Fruit fly (Drosophila melanogaster) whole organism, prepupa: Measurements from ENCODE around the gene SNRPG.

Source experiments
- Blimp-1 ChIP-seq: fragments of 200-800 bp; sonication (Bioruptor generic); optimal IDR thresholded peaks from 3 replicates; lab custom pipeline; 2017; ENCODE audit warnings: missing biosample characterization, missing genetic modification characterization, mild to moderate bottlenecking, moderate library complexity, missing genetic modification reagents
- CG10631 ChIP-seq: fragments of 200-800 bp; sonication (Bioruptor generic); optimal IDR thresholded peaks from 2 replicates; lab custom pipeline; 2016; ENCODE audit warnings: missing biosample characterization, missing genetic modification characterization
- CG15336 ChIP-seq: fragments of 200-800 bp; sonication (Bioruptor generic); IDR thresholded peaks from 2 replicates; pipeline ENCODE4 v1.3.6; 2022; ENCODE audit warnings: missing biosample characterization, missing genetic modification characterization
- CG1621 ChIP-seq: fragments of 200-800 bp; sonication (Bioruptor generic); optimal IDR thresholded peaks from 3 replicates; lab custom pipeline; 2018; ENCODE audit warnings: missing biosample characterization, mild to moderate bottlenecking, missing genetic modification characterization
- CG16779 ChIP-seq: fragments of 200-800 bp; sonication (Bioruptor generic); optimal IDR thresholded peaks from 3 replicates; lab custom pipeline; 2017; ENCODE audit warnings: missing biosample characterization, mild to moderate bottlenecking, missing genetic modification characterization
- CG3032 ChIP-seq: fragments of 200-800 bp; optimal IDR thresholded peaks from 2 replicates; lab custom pipeline; 2019; ENCODE audit warnings: missing biosample characterization, mild to moderate bottlenecking, missing genetic modification characterization, moderate library complexity
- CG32006 ChIP-seq: fragments of 200-800 bp; sonication (Bioruptor generic); optimal IDR thresholded peaks from 3 replicates; lab custom pipeline; 2017; ENCODE audit warnings: missing biosample characterization, mild to moderate bottlenecking, missing genetic modification characterization
- CG34406 ChIP-seq: fragments of 200-800 bp; sonication (Bioruptor generic); optimal IDR thresholded peaks from 3 replicates; lab custom pipeline; 2016; ENCODE audit warnings: missing biosample characterization, missing genetic modification characterization
- CG3919 ChIP-seq: fragments of 200-800 bp; sonication (Bioruptor generic); optimal IDR thresholded peaks from 3 replicates; lab custom pipeline; 2016; ENCODE audit warnings: missing biosample characterization, missing genetic modification characterization
- CG4318 ChIP-seq: fragments of 200-800 bp; sonication (Bioruptor generic); optimal IDR thresholded peaks from 3 replicates; lab custom pipeline; 2017; ENCODE audit warnings: missing biosample characterization, mild to moderate bottlenecking, missing genetic modification characterization
- CG6163 ChIP-seq: fragments of 200-800 bp; sonication (Bioruptor generic); IDR thresholded peaks from 3 replicates; pipeline ENCODE4 v1.3.6; 2022; ENCODE audit warnings: missing biosample characterization, missing genetic modification characterization
- CG6276 ChIP-seq: fragments of 200-800 bp; sonication (Bioruptor generic); optimal IDR thresholded peaks from 2 replicates; lab custom pipeline; 2017; ENCODE audit warnings: missing biosample characterization, mild to moderate bottlenecking, missing genetic modification characterization
- CG6808 ChIP-seq: fragments of 200-800 bp; sonication (Bioruptor generic); optimal IDR thresholded peaks from 3 replicates; lab custom pipeline; 2017; ENCODE audit warnings: missing biosample characterization, missing genetic modification characterization, mild to moderate bottlenecking, moderate library complexity, missing genetic modification reagents
- CG6854 ChIP-seq: fragments of 200-800 bp; sonication (Bioruptor generic); optimal IDR thresholded peaks from 2 replicates; lab custom pipeline; 2017; ENCODE audit warnings: missing biosample characterization, mild to moderate bottlenecking, missing genetic modification characterization
- CG7368 ChIP-seq: fragments of 200-800 bp; sonication (Bioruptor generic); optimal IDR thresholded peaks from 3 replicates; lab custom pipeline; 2016; ENCODE audit warnings: missing biosample characterization, missing genetic modification characterization
- CG8119 ChIP-seq: fragments of 200-800 bp; sonication (Bioruptor generic); IDR thresholded peaks from 3 replicates; pipeline ENCODE4 v1.3.6; 2022; ENCODE audit warnings: missing biosample characterization, missing genetic modification characterization
- CG8319 ChIP-seq: fragments of 200-800 bp; sonication (Bioruptor generic); optimal IDR thresholded peaks from 3 replicates; lab custom pipeline; 2016; ENCODE audit warnings: missing biosample characterization, missing genetic modification characterization
- CG8632 ChIP-seq: fragments of 200-800 bp; sonication (Bioruptor generic); optimal IDR thresholded peaks from 3 replicates; lab custom pipeline; 2016; ENCODE audit warnings: missing biosample characterization, missing genetic modification characterization
- CG9139 ChIP-seq: fragments of 200-800 bp; sonication (Bioruptor generic); optimal IDR thresholded peaks from 3 replicates; lab custom pipeline; 2017; ENCODE audit warnings: missing biosample characterization, mild to moderate bottlenecking, missing genetic modification characterization
- Eip78C ChIP-seq: fragments of 200-800 bp; sonication (Bioruptor generic); peaks from one replicate; lab custom pipeline; 2016; ENCODE audit warnings: missing biosample characterization, missing genetic modification characterization
- Ets21C ChIP-seq: fragments of 200-800 bp; sonication (Bioruptor generic); optimal IDR thresholded peaks from 3 replicates; lab custom pipeline; 2016; ENCODE audit warnings: missing biosample characterization, missing genetic modification characterization
- Hr39 ChIP-seq: fragments of 200-800 bp; sonication (Bioruptor generic); optimal IDR thresholded peaks from 2 replicates; lab custom pipeline; 2016; ENCODE audit warnings: missing biosample characterization, missing genetic modification characterization
- Hr4 ChIP-seq: fragments of 200-800 bp; sonication (Bioruptor generic); optimal IDR thresholded peaks from 3 replicates; lab custom pipeline; 2016; ENCODE audit warnings: missing biosample characterization, missing genetic modification characterization
- Met ChIP-seq: fragments of 200-800 bp; sonication (Bioruptor generic); optimal IDR thresholded peaks from 3 replicates; lab custom pipeline; 2016; ENCODE audit warnings: missing biosample characterization, missing genetic modification characterization
- Smox ChIP-seq: fragments of 200-800 bp; sonication (Bioruptor generic); optimal IDR thresholded peaks from 3 replicates; lab custom pipeline; 2016; ENCODE audit warnings: missing biosample characterization, missing genetic modification characterization
- Sox14 ChIP-seq: fragments of 200-800 bp; sonication (Bioruptor generic); optimal IDR thresholded peaks from 3 replicates; lab custom pipeline; 2016; ENCODE audit warnings: missing biosample characterization, missing genetic modification characterization
- acj6 ChIP-seq: fragments of 200-800 bp; sonication (Bioruptor generic); optimal IDR thresholded peaks from 3 replicates; lab custom pipeline; 2016; ENCODE audit warnings: missing biosample characterization, missing genetic modification characterization
- dac ChIP-seq: fragments of 200-800 bp; sonication (Bioruptor generic); optimal IDR thresholded peaks from 2 replicates; lab custom pipeline; 2017; ENCODE audit warnings: missing biosample characterization, mild to moderate bottlenecking, missing genetic modification characterization
- dsx ChIP-seq: fragments of 200-800 bp; optimal IDR thresholded peaks from 3 replicates; lab custom pipeline; 2019; ENCODE audit warnings: missing biosample characterization, mild to moderate bottlenecking, missing genetic modification characterization, moderate library complexity; ENCODE audit not compliant: poor library complexity, severe bottlenecking
- esn ChIP-seq: fragments of 200-800 bp; sonication (Bioruptor generic); optimal IDR thresholded peaks from 2 replicates; lab custom pipeline; 2016; ENCODE audit warnings: missing biosample characterization, mild to moderate bottlenecking, missing genetic modification characterization, moderate library complexity
- fkh ChIP-seq: fragments of 200-800 bp; sonication (Bioruptor generic); optimal IDR thresholded peaks from 3 replicates; lab custom pipeline; 2017; ENCODE audit warnings: missing biosample characterization, mild to moderate bottlenecking, missing genetic modification characterization, moderate library complexity
- lz ChIP-seq: fragments of 200-800 bp; sonication (Bioruptor generic); optimal IDR thresholded peaks from 3 replicates; lab custom pipeline; 2016; ENCODE audit warnings: missing biosample characterization, missing genetic modification characterization
- pdm3 ChIP-seq: fragments of 200-800 bp; sonication (Bioruptor generic); optimal IDR thresholded peaks from 3 replicates; lab custom pipeline; 2016; ENCODE audit warnings: missing biosample characterization, missing genetic modification characterization
- salr ChIP-seq, 2 experiments: fragments of 200-800 bp; sonication (Bioruptor generic); optimal IDR thresholded peaks; 3 replicates each; lab custom pipeline; 2016 to 2018; ENCODE audit warnings: missing biosample characterization in 2 of 2, missing genetic modification characterization in 2 of 2, mild to moderate bottlenecking in 1 of 2
- ss ChIP-seq, 2 experiments: fragments of 200-800 bp; sonication (Bioruptor generic); optimal IDR thresholded peaks; 2 replicates in 1 of 2; 3 replicates in 1 of 2; lab custom pipeline; 2017 to 2018; ENCODE audit warnings: mild to moderate bottlenecking in 2 of 2, missing biosample characterization in 2 of 2, missing genetic modification characterization in 2 of 2, moderate library complexity in 1 of 2
- svp ChIP-seq: fragments of 200-800 bp; sonication (Bioruptor generic); peaks from one replicate; lab custom pipeline; 2016; ENCODE audit warnings: missing biosample characterization, missing genetic modification characterization
- topi ChIP-seq: fragments of 200-800 bp; sonication (Bioruptor generic); optimal IDR thresholded peaks from 3 replicates; lab custom pipeline; 2016; ENCODE audit warnings: missing biosample characterization, missing genetic modification characterization

SNRPG gene

DNA sequence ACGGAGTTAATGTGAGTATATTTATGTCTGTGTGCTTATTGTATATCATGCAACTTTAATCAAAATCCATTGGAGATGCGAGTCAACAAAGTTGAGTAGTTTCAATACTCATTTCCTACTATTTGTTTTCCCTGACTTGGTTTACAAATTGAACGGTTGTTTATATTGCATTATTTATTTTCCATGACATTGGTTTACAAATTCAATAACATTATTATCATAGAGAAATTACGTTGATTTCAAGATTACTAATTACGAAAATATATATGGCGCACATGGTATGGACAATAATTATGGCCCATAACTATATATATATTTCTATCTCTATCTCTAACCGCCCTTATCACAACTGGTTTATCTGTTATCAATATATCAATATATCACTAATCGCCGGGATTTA lies 20.4 kb upstream of the SNRPG start:
- TF ChIP-seq ss (GFP tag; optimal IDR thresholded peaks at IDR 0.05; lab: Kevin White, UChicago): no peak
- TF ChIP-seq Met (GFP tag; lab: Kevin White, UChicago): no peak
- no peak for TF ChIP-seq Hr39 (GFP tag; lab: Kevin White, UChicago)
- peak; percentile 17 for TF ChIP-seq fkh (GFP tag; lab: Kevin White, UChicago)
- no peak for TF ChIP-seq CG3032 (tag; lab: Kevin White, UChicago)
- TF ChIP-seq pdm3 (GFP tag; lab: Kevin White, UChicago): no peak
- TF ChIP-seq CG6276 (GFP tag; lab: Kevin White, UChicago): no peak
- TF ChIP-seq dac: no peak
- TF ChIP-seq Eip78C: peak; percentile 13
- no peak for TF ChIP-seq Ets21C (GFP tag; lab: Kevin White, UChicago)
- no peak for TF ChIP-seq svp (GFP tag; lab: Kevin White, UChicago)

DNA sequence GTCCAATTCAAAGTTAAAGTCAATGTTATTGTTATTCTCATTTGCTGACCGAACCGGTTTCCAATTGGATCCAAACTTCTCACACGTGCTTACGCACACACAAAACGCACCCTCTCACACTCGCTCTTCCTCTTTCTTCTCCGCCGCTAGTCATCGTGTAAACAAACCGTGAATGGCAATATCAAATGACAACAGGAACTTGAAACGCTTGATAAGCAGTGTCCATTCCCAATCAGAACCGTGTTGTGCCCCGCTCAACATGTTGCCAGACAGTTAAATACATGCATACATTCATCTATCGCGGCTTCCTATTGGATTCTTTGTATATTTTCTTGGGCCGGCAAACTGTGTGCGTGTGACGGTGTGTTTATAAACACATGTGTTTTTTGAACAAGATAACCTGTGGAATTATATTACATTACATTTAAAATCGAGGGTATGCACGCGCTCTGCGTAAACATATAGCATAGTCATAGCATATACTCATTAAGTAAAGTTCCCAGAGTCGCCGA lies 15.6 kb upstream of the SNRPG start:
- no peak for TF ChIP-seq Blimp-1 (GFP tag; lab: Kevin White, UChicago)
- peak; percentile 28; the same call in 1 of the 2 replicates for TF ChIP-seq CG15336
- no peak for TF ChIP-seq CG34406
- peak; percentile 96 for TF ChIP-seq fkh (GFP tag; lab: Kevin White, UChicago)
- TF ChIP-seq CG10631: no peak
- TF ChIP-seq acj6 (GFP tag; lab: Kevin White, UChicago): no peak
- no peak for TF ChIP-seq CG8119 (GFP tag; lab: Robert Waterston, UW)
- no peak for TF ChIP-seq topi
- TF ChIP-seq CG8319: no peak
- no peak for TF ChIP-seq CG6163 (GFP tag; lab: Robert Waterston, UW)
- no peak for TF ChIP-seq CG3919 (GFP tag; lab: Kevin White, UChicago)
- TF ChIP-seq svp (GFP tag; lab: Kevin White, UChicago): peak; percentile 76
- no peak for TF ChIP-seq CG8632
- no peak for TF ChIP-seq salr (GFP tag; optimal IDR thresholded peaks at IDR 0.05; lab: Kevin White, UChicago)
- no peak for TF ChIP-seq Ets21C (GFP tag; lab: Kevin White, UChicago)
- TF ChIP-seq esn (GFP tag; lab: Kevin White, UChicago): no peak
- TF ChIP-seq CG6854 (GFP tag; lab: Kevin White, UChicago): peak; percentile 6
- TF ChIP-seq CG6808 (GFP tag; lab: Kevin White, UChicago): no peak
- TF ChIP-seq CG16779 (tag; lab: Kevin White, UChicago): peak; percentile 47
- TF ChIP-seq Eip78C: peak; percentile 62
- TF ChIP-seq dsx: peak; percentile 20

DNA sequence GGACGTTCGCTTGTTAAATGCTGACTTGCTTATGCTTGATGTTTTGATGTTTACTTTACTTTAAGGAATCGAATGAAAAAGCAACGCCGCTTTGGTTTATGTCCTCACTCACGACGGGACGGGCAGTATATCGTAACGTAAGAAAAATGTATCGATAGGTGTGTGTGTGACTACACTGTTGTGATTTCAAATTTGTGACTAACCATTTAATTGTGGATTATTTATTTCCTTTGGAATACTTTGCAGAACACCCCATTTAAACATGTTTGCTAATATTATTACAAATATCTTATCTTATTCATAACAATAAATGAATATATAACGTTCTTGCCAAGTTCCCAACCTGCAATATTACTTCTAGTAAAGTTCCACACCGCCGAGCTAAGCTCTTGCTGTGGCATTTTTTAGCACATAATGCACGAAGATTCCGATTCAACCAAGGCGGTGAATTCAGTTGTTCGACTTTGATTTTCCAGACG lies 14.8 kb upstream of the SNRPG start, which contains the start of the genes Nemp and r:
Gene Nemp (minus strand): TSS at position 85 of the 479 bp plus-strand sequence.
Gene r (plus strand): TSS at position 429 of the 479 bp plus-strand sequence.
- TF ChIP-seq Smox (GFP tag; lab: Kevin White, UChicago) (no peak), CG32006 (GFP tag; lab: Kevin White, UChicago) (no peak), CG8119 (GFP tag; lab: Robert Waterston, UW) (no peak), CG1621 (no peak), acj6 (GFP tag; lab: Kevin White, UChicago) (no peak), CG9139 (GFP tag; lab: Kevin White, UChicago) (no peak), fkh (GFP tag; lab: Kevin White, UChicago) (peak; percentile 86), CG15336 (no peak), svp (GFP tag; lab: Kevin White, UChicago) (no peak), CG4318 (GFP tag; lab: Kevin White, UChicago) (no peak), Sox14 (GFP tag; lab: Kevin White, UChicago) (peak; percentile 7), Blimp-1 (GFP tag; lab: Kevin White, UChicago) (no peak), CG7368 (GFP tag; lab: Kevin White, UChicago) (no peak)

DNA sequence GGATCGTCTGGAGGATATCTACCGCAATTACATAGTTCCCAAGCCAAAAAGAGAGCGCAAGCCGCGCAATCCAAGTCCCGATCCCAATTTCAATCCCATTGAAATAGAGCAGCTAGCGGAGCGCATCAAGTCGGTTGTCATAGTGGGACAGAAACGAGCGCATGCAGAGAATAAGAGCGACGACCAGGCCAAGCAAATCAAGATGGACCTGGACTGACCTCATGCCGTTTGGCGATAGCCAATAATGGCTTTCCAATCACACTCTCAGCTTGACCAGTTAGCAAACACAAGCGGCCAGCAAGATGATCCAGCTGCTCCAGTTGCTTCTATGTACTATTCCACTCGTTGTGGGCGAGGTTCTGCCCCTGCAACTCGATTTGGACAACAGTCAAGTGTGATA lies 11.4 kb upstream of the SNRPG start:
- TF ChIP-seq CG15336 (no peak), Eip78C (peak; percentile 16), Hr4 (GFP tag; lab: Kevin White, UChicago) (no peak), svp (GFP tag; lab: Kevin White, UChicago) (peak; percentile 98), lz (GFP tag; lab: Kevin White, UChicago) (no peak)
